Fruit fly (Drosophila melanogaster): ENCODE measurements around the gene Pisd.

dm6 chr3R:24021895-24022294 is 28.7 kb upstream of the Pisd start:
- no peak for TF ChIP-seq h (optimal IDR thresholded peaks at IDR 0.05)
- no peak for TF ChIP-seq Sin3A (optimal IDR thresholded peaks at IDR 0.05)
- TF ChIP-seq ttk (optimal IDR thresholded peaks at IDR 0.05), result no peak
